Worm (Caenorhabditis elegans) whole organism, young adult: Measurements from ENCODE around the gene skp-1.

Experiments
- B0019.2 ChIP-seq: fragments of 200-800 bp; sonication (Bioruptor generic); conservative IDR thresholded peaks from 2 replicates; pipeline ENCODE4 v1.3.6; 2022; ENCODE audit warnings: missing genetic modification reagents, missing genetic modification characterization, missing compliant biosample characterization
- B0261.1 ChIP-seq: sonication (generic microtip); optimal IDR thresholded peaks from 2 replicates; lab custom pipeline; 2016; ENCODE audit warnings: mild to moderate bottlenecking, missing genetic modification characterization, moderate library complexity, missing compliant biosample characterization
- C17E4.6 ChIP-seq: fragments of 200-800 bp; sonication (Bioruptor generic); IDR thresholded peaks from 2 replicates; pipeline ENCODE4 v1.3.6; 2022; ENCODE audit warnings: missing genetic modification reagents, missing genetic modification characterization, missing compliant biosample characterization
- D2030.7 ChIP-seq: fragments of 200-800 bp; sonication (Bioruptor generic); IDR thresholded peaks from 2 replicates; pipeline ENCODE4 v1.3.6; 2022; ENCODE audit warnings: missing genetic modification reagents, missing genetic modification characterization, missing compliant biosample characterization
- F10E7.11 ChIP-seq: sonication (generic microtip); optimal IDR thresholded peaks from 2 replicates; lab custom pipeline; 2017; ENCODE audit warnings: mild to moderate bottlenecking, missing genetic modification characterization, moderate library complexity, missing compliant biosample characterization
- F37B4.10 ChIP-seq: fragments of 200-800 bp; sonication (Bioruptor generic); IDR thresholded peaks from 2 replicates; pipeline ENCODE4 v1.3.6; 2022; ENCODE audit warnings: missing genetic modification characterization, missing compliant biosample characterization
- F39B2.1 ChIP-seq: fragments of 200-800 bp; sonication (Bioruptor generic); IDR thresholded peaks from 2 replicates; pipeline ENCODE4 v1.3.6; 2022; ENCODE audit warnings: missing genetic modification reagents, missing genetic modification characterization, missing compliant biosample characterization
- F57C9.4 ChIP-seq: sonication (generic microtip); optimal IDR thresholded peaks from 2 replicates; lab custom pipeline; 2017; ENCODE audit warnings: mild to moderate bottlenecking, missing genetic modification characterization, missing compliant biosample characterization
- K11D2.4 ChIP-seq: fragments of 200-800 bp; sonication (Bioruptor generic); IDR thresholded peaks from 2 replicates; pipeline ENCODE4 v1.3.6; 2022; ENCODE audit warnings: missing genetic modification reagents, missing genetic modification characterization, missing compliant biosample characterization
- K12H6.12 ChIP-seq: fragments of 200-800 bp; sonication (Bioruptor generic); optimal IDR thresholded peaks from 2 replicates; lab custom pipeline; 2018; ENCODE audit warnings: mild to moderate bottlenecking, missing genetic modification characterization, missing compliant biosample characterization
- T26A5.8 ChIP-seq: sonication (generic microtip); optimal IDR thresholded peaks from 2 replicates; lab custom pipeline; 2016; ENCODE audit warnings: missing genetic modification characterization, missing compliant biosample characterization
- Y53G8AR.9 ChIP-seq: fragments of 200-800 bp; sonication (Bioruptor generic); conservative IDR thresholded peaks from 2 replicates; pipeline ENCODE4 v1.3.6; 2022; ENCODE audit warnings: missing genetic modification reagents, missing genetic modification characterization, missing compliant biosample characterization
- Y56A3A.18 ChIP-seq: fragments of 200-800 bp; sonication (Bioruptor generic); IDR thresholded peaks from 2 replicates; pipeline ENCODE4 v1.3.6; 2022; ENCODE audit warnings: missing genetic modification reagents, missing genetic modification characterization, missing compliant biosample characterization
- Y67H2A.10 ChIP-seq: fragments of 200-800 bp; sonication (Bioruptor generic); conservative IDR thresholded peaks from 2 replicates; pipeline ENCODE4 v1.3.6; 2022; ENCODE audit warnings: missing genetic modification reagents, missing genetic modification characterization, missing compliant biosample characterization
- Y79H2A.3 ChIP-seq: fragments of 200-800 bp; sonication (Bioruptor generic); conservative IDR thresholded peaks from 2 replicates; pipeline ENCODE4 v1.3.6; 2022; ENCODE audit warnings: missing genetic modification reagents, missing genetic modification characterization, missing compliant biosample characterization
- ZK185.1 ChIP-seq: sonication (generic microtip); optimal IDR thresholded peaks from 2 replicates; lab custom pipeline; 2016; ENCODE audit warnings: mild to moderate bottlenecking, missing genetic modification characterization, missing compliant biosample characterization; ENCODE audit not compliant: poor library complexity, severe bottlenecking
- athp-1 ChIP-seq: sonication (generic microtip); optimal IDR thresholded peaks from 2 replicates; lab custom pipeline; 2017; ENCODE audit warnings: mild to moderate bottlenecking, missing genetic modification characterization, missing compliant biosample characterization
- attf-6 ChIP-seq: fragments of 200-800 bp; sonication (Bioruptor generic); IDR thresholded peaks from 2 replicates; pipeline ENCODE4 v1.3.6; 2022; ENCODE audit warnings: missing genetic modification reagents, missing genetic modification characterization, missing compliant biosample characterization
- bed-1 ChIP-seq: fragments of 200-800 bp; sonication (Bioruptor generic); IDR thresholded peaks from 2 replicates; pipeline ENCODE4 v1.3.6; 2022; ENCODE audit warnings: missing genetic modification reagents, missing genetic modification characterization, missing compliant biosample characterization
- cebp-1 ChIP-seq, 2 experiments: fragments of 200-800 bp in 1 of 2; sonication (Bioruptor generic) in 1 of 2; sonication (generic microtip) in 1 of 2; IDR thresholded peaks in 1 of 2; optimal IDR thresholded peaks in 1 of 2; 2 replicates each; pipeline versions ENCODE4 v1.3.6 to Lab custom; 2017 to 2022; ENCODE audit warnings: missing compliant biosample characterization in 2 of 2, missing genetic modification characterization in 2 of 2, mild to moderate bottlenecking in 1 of 2, missing genetic modification reagents in 1 of 2, moderate library complexity in 1 of 2
- ceh-40 ChIP-seq: fragments of 200-800 bp; sonication (Bioruptor generic); IDR thresholded peaks from 2 replicates; pipeline ENCODE4 v1.3.6; 2022; ENCODE audit warnings: missing genetic modification characterization, missing compliant biosample characterization
- ceh-79 ChIP-seq: sonication (generic microtip); optimal IDR thresholded peaks from 2 replicates; lab custom pipeline; 2017; ENCODE audit warnings: mild to moderate bottlenecking, missing genetic modification characterization, missing compliant biosample characterization
- ceh-91 ChIP-seq: fragments of 200-800 bp; sonication (Bioruptor generic); IDR thresholded peaks from 2 replicates; pipeline ENCODE4 v1.3.6; 2022; ENCODE audit warnings: missing genetic modification reagents, missing genetic modification characterization, missing compliant biosample characterization
- dox-1 ChIP-seq: fragments of 200-800 bp; sonication (Bioruptor generic); IDR thresholded peaks from 2 replicates; pipeline ENCODE4 v1.3.6; 2022; ENCODE audit warnings: missing genetic modification reagents, missing genetic modification characterization, missing compliant biosample characterization
- ets-4 ChIP-seq: fragments of 200-800 bp; sonication (Bioruptor generic); optimal IDR thresholded peaks from 2 replicates; lab custom pipeline; 2018; ENCODE audit warnings: mild to moderate bottlenecking, missing genetic modification characterization, missing compliant biosample characterization
- gei-17 ChIP-seq: fragments of 200-800 bp; sonication (Bioruptor generic); optimal IDR thresholded peaks from 2 replicates; lab custom pipeline; 2018; ENCODE audit warnings: mild to moderate bottlenecking, missing genetic modification characterization, missing compliant biosample characterization
- hrde-1 ChIP-seq: sonication (generic microtip); optimal IDR thresholded peaks from 2 replicates; lab custom pipeline; 2016; ENCODE audit warnings: missing genetic modification characterization, mild to moderate bottlenecking, missing compliant biosample characterization, moderate library complexity, missing genotype, missing genetic modification reagents, borderline replicate concordance
- hsf-1 ChIP-seq: fragments of 200-800 bp; sonication (Bioruptor generic); IDR thresholded peaks from 2 replicates; pipeline ENCODE4 v1.3.6; 2022; ENCODE audit warnings: missing genetic modification reagents, missing genetic modification characterization, missing compliant biosample characterization
- let-526 ChIP-seq: fragments of 200-800 bp; sonication (Bioruptor generic); IDR thresholded peaks from 2 replicates; pipeline ENCODE4 v1.3.6; 2022; ENCODE audit warnings: missing genetic modification reagents, missing genetic modification characterization, missing compliant biosample characterization
- lin-26 ChIP-seq: fragments of 200-800 bp; sonication (Bioruptor generic); IDR thresholded peaks from 2 replicates; pipeline ENCODE4 v1.3.6; 2022; ENCODE audit warnings: missing genetic modification reagents, missing genetic modification characterization, missing compliant biosample characterization
- lin-40 ChIP-seq: sonication (generic microtip); optimal IDR thresholded peaks from 2 replicates; lab custom pipeline; 2016; ENCODE audit warnings: missing genetic modification characterization, mild to moderate bottlenecking, missing compliant biosample characterization, missing genotype, missing genetic modification reagents
- madf-10 ChIP-seq: sonication (generic microtip); optimal IDR thresholded peaks from 2 replicates; lab custom pipeline; 2016; ENCODE audit warnings: mild to moderate bottlenecking, missing genetic modification characterization, missing compliant biosample characterization
- mes-4 ChIP-seq: sonication (generic microtip); optimal IDR thresholded peaks from 2 replicates; lab custom pipeline; 2016; ENCODE audit warnings: missing genotype, missing genetic modification characterization, missing compliant biosample characterization
- nhr-179 ChIP-seq: sonication (generic microtip); optimal IDR thresholded peaks from 2 replicates; lab custom pipeline; 2016; ENCODE audit warnings: mild to moderate bottlenecking, missing genetic modification characterization, missing compliant biosample characterization
- nhr-27 ChIP-seq: fragments of 200-800 bp; sonication (Bioruptor generic); optimal IDR thresholded peaks from 2 replicates; lab custom pipeline; 2018; ENCODE audit warnings: mild to moderate bottlenecking, missing genetic modification characterization, moderate library complexity, missing compliant biosample characterization
- nhr-80 ChIP-seq: sonication (generic microtip); optimal IDR thresholded peaks from 2 replicates; lab custom pipeline; 2016; ENCODE audit warnings: missing genetic modification characterization, missing compliant biosample characterization
- rcor-1 ChIP-seq: fragments of 200-800 bp; sonication (Bioruptor generic); IDR thresholded peaks from 2 replicates; pipeline ENCODE4 v1.3.6; 2022; ENCODE audit warnings: missing genetic modification reagents, missing genetic modification characterization, missing compliant biosample characterization
- rec-8 ChIP-seq, 2 experiments: sonication (generic microtip); optimal IDR thresholded peaks; 2 replicates each; lab custom pipeline; 2016; ENCODE audit warnings: mild to moderate bottlenecking in 2 of 2, missing genetic modification characterization in 2 of 2, missing genetic modification reagents in 2 of 2, missing genotype in 2 of 2, missing biosample characterization in 1 of 2, missing compliant biosample characterization in 1 of 2, moderate library complexity in 1 of 2
- sdz-38 ChIP-seq: sonication (generic microtip); optimal IDR thresholded peaks from 2 replicates; lab custom pipeline; 2016; ENCODE audit warnings: missing genotype, missing genetic modification characterization, missing compliant biosample characterization
- snpc-1.3 ChIP-seq: sonication (generic microtip); optimal IDR thresholded peaks from 2 replicates; lab custom pipeline; 2017; ENCODE audit warnings: missing genetic modification characterization, mild to moderate bottlenecking, missing compliant biosample characterization, antibody characterized with exemption, moderate library complexity, missing genotype, missing genetic modification reagents; ENCODE audit not compliant: insufficient read depth
- snpc-4 ChIP-seq, 5 experiments: fragments of 150-350 bp in 1 of 5; sonication (generic microtip) in 4 of 5; optimal IDR thresholded peaks; 2 replicates each; lab custom pipeline; 2014 to 2018; ENCODE audit warnings: missing genetic modification characterization in 5 of 5, missing biosample characterization in 3 of 5, antibody characterized with exemption in 2 of 5, mild to moderate bottlenecking in 2 of 5, missing compliant biosample characterization in 2 of 5, missing genotype in 2 of 5, moderate library complexity in 2 of 5, missing genetic modification reagents in 1 of 5
- somi-1 ChIP-seq: fragments of 200-800 bp; sonication (Bioruptor generic); optimal IDR thresholded peaks from 2 replicates; lab custom pipeline; 2018; ENCODE audit warnings: mild to moderate bottlenecking, missing genetic modification characterization, missing compliant biosample characterization
- tbp1 ChIP-seq: fragments of 200-800 bp; sonication (Bioruptor generic); optimal IDR thresholded peaks from 2 replicates; lab custom pipeline; 2018; ENCODE audit warnings: mild to moderate bottlenecking, missing genetic modification characterization, missing compliant biosample characterization
- unc-130 ChIP-seq: sonication (generic microtip); optimal IDR thresholded peaks from 2 replicates; lab custom pipeline; 2016; ENCODE audit warnings: missing genetic modification reagents, missing genetic modification characterization, missing compliant biosample characterization
- unc-62 ChIP-seq: fragments of 150-350 bp; optimal IDR thresholded peaks from 2 replicates; lab custom pipeline; 2014; ENCODE audit warnings: missing biosample characterization, missing genetic modification reagents, missing genetic modification characterization
- ztf-25 ChIP-seq: fragments of 200-800 bp; sonication (Bioruptor generic); IDR thresholded peaks from 2 replicates; pipeline ENCODE4 v1.3.6; 2022; ENCODE audit warnings: missing genetic modification reagents, missing genetic modification characterization, missing compliant biosample characterization
- ztf-3 ChIP-seq: fragments of 200-800 bp; sonication (Bioruptor generic); optimal IDR thresholded peaks from 2 replicates; lab custom pipeline; 2018; ENCODE audit warnings: mild to moderate bottlenecking, missing genetic modification characterization, missing compliant biosample characterization

skp-1 gene

DNA sequence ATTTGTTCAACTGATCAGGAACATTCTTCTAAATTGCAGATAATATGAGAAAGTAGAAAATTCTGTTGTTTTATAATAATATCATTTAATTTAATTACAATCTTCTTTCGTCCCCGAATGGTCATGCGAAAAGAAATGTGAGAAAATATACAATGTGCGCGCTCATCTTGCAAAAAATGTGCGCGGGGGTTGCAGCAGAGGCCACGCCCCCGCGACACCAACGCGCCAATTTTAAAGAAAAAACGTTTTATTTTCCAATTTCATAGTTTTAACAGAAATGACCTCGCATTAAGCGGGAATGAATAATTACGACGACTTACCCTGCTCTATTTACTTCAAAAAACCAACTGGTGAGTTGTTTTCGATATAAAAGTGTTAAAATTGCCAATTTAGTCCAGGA, 34.8 kb upstream of the skp-1 start, which contains the start of gene sas-5 (continued):
- TF ChIP-seq F37B4.10 (GFP tag; lab: Robert Waterston, UW) (no peak), nhr-27 (tag; lab: Kevin White, UChicago) (no peak), attf-6 (0 out of 2 replicates have a peak, but pooled peaks have one; percentile 10), rcor-1 (GFP tag; lab: Robert Waterston, UW) (peak; percentile 77), madf-10 (tag; lab: Kevin White, UChicago) (peak; percentile 54), unc-62 (GFP tag; lab: Kevin White, UChicago) (no peak), hrde-1 (tag; lab: Kevin White, UChicago) (no peak), Y79H2A.3 (GFP tag; lab: Robert Waterston, UW) (no peak), athp-1 (tag; lab: Kevin White, UChicago) (peak; percentile 58), F57C9.4 (tag; lab: Kevin White, UChicago) (no peak), snpc-4 (GFP tag; optimal IDR thresholded peaks at IDR 0.05; lab: Kevin White, UChicago) (no peak), snpc-4 (tag; optimal IDR thresholded peaks at IDR 0.05; lab: Kevin White, UChicago) (peak in 3 of 4 experiments; percentile 70 to 77 (median 76)), F39B2.1 (GFP tag; lab: Robert Waterston, UW) (no peak), let-526 (no peak), snpc-1.3 (tag; lab: Kevin White, UChicago) (no peak), C17E4.6 (0 out of 2 replicates have a peak, but pooled peaks have one; percentile 22), ZK185.1 (tag; lab: Kevin White, UChicago) (peak; percentile 73), Y56A3A.18 (GFP tag; lab: Robert Waterston, UW) (peak; percentile 71; the same call in 1 of the 2 replicates), T26A5.8 (tag; lab: Kevin White, UChicago) (no peak), unc-130 (GFP tag; lab: Kevin White, UChicago) (peak; percentile 60), Y67H2A.10 (no peak), lin-26 (peak; percentile 35; the same call in 1 of the 2 replicates), ceh-91 (peak; percentile 67), nhr-80 (tag; lab: Kevin White, UChicago) (peak; percentile 29), ztf-25 (GFP tag; lab: Robert Waterston, UW) (0 out of 2 replicates have a peak, but pooled peaks have one; percentile 37), K11D2.4 (no peak), Y53G8AR.9 (GFP tag; lab: Robert Waterston, UW) (peak; percentile 57; the same call in 1 of the 2 replicates), mes-4 (tag; lab: Kevin White, UChicago) (no peak), somi-1 (GFP tag; lab: Kevin White, UChicago) (no peak), B0019.2 (peak; percentile 37; the same call in 1 of the 2 replicates), D2030.7 (GFP tag; lab: Robert Waterston, UW) (peak; percentile 75), lin-40 (tag; lab: Kevin White, UChicago) (peak; percentile 51), cebp-1 (GFP tag; IDR thresholded peaks at IDR 0.05; lab: Robert Waterston, UW) (no peak), cebp-1 (tag; optimal IDR thresholded peaks at IDR 0.05; lab: Kevin White, UChicago) (peak; percentile 66), bed-1 (GFP tag; lab: Robert Waterston, UW) (no peak), ceh-40 (GFP tag; lab: Robert Waterston, UW) (no peak), tbp1 (GFP tag; lab: Kevin White, UChicago) (no peak), B0261.1 (tag; lab: Kevin White, UChicago) (no peak), gei-17 (GFP tag; lab: Kevin White, UChicago) (no peak), dox-1 (GFP tag; lab: Robert Waterston, UW) (peak; percentile 87), ztf-3 (GFP tag; lab: Kevin White, UChicago) (no peak), nhr-179 (no peak), F10E7.11 (tag; lab: Kevin White, UChicago) (no peak), ceh-79 (tag; lab: Kevin White, UChicago) (no peak), sdz-38 (tag; lab: Kevin White, UChicago) (no peak), ets-4 (GFP tag; lab: Kevin White, UChicago) (no peak), hsf-1 (peak; percentile 43; the same call in 1 of the 2 replicates), rec-8 (tag; optimal IDR thresholded peaks at IDR 0.05; lab: Kevin White, UChicago) (peak in 1 of 2 experiments; percentile 50), K12H6.12 (tag; lab: Kevin White, UChicago) (peak; percentile 18)
